Worm (Caenorhabditis elegans) whole organism, mixed stage, embryonic: ENCODE measurements around the gene hlh-1.

Experiments used
- blmp-1 ChIP-seq: fragments of 150-350 bp; optimal IDR thresholded peaks from 2 replicates; lab custom pipeline; 2014; ENCODE audit warnings: missing biosample characterization, missing genetic modification characterization
- ceh-83 ChIP-seq: fragments of 200-800 bp; sonication (Bioruptor generic); optimal IDR thresholded peaks from 2 replicates; lab custom pipeline; 2018; ENCODE audit warnings: mild to moderate bottlenecking, missing genetic modification characterization, missing compliant biosample characterization
- hlh-1 ChIP-seq: fragments of 150-350 bp; optimal IDR thresholded peaks from 2 replicates; lab custom pipeline; 2014; ENCODE audit warnings: missing biosample characterization, missing genetic modification reagents, missing genetic modification characterization
- lin-13 ChIP-seq: fragments of 150-350 bp; optimal IDR thresholded peaks from 2 replicates; lab custom pipeline; 2014; ENCODE audit warnings: missing biosample characterization, missing genetic modification characterization
- mep-1 ChIP-seq: fragments of 150-350 bp; optimal IDR thresholded peaks from 2 replicates; lab custom pipeline; 2017; ENCODE audit warnings: missing biosample characterization, missing genetic modification reagents, missing genetic modification characterization, inconsistent platforms
- nhr-12 ChIP-seq: fragments of 150-350 bp; optimal IDR thresholded peaks from 2 replicates; lab custom pipeline; 2014; ENCODE audit warnings: missing biosample characterization, missing genetic modification characterization
- nhr-237 ChIP-seq: fragments of 150-350 bp; optimal IDR thresholded peaks from 2 replicates; lab custom pipeline; 2014; ENCODE audit warnings: missing biosample characterization, missing genetic modification characterization
- nhr-28 ChIP-seq: fragments of 150-350 bp; optimal IDR thresholded peaks from 2 replicates; lab custom pipeline; 2014; ENCODE audit warnings: missing biosample characterization, missing genetic modification characterization
- nhr-76 ChIP-seq: sonication (generic microtip); optimal IDR thresholded peaks from 2 replicates; lab custom pipeline; 2017; ENCODE audit warnings: missing biosample characterization, missing genetic modification characterization
- pha-4 ChIP-seq: fragments of 150-350 bp; optimal IDR thresholded peaks from 2 replicates; lab custom pipeline; 2018; ENCODE audit warnings: missing biosample characterization, missing genetic modification reagents, missing genetic modification characterization
- sem-2 ChIP-seq: fragments of 200-800 bp; sonication (Bioruptor generic); optimal IDR thresholded peaks from 2 replicates; lab custom pipeline; 2018; ENCODE audit warnings: mild to moderate bottlenecking, missing genetic modification characterization, missing compliant biosample characterization
- sptf-1 ChIP-seq: sonication (generic microtip); optimal IDR thresholded peaks from 2 replicates; lab custom pipeline; 2017; ENCODE audit warnings: mild to moderate bottlenecking, missing genetic modification characterization, moderate library complexity, missing compliant biosample characterization
- unc-62 ChIP-seq: fragments of 150-350 bp; optimal IDR thresholded peaks from 2 replicates; lab custom pipeline; 2014; ENCODE audit warnings: missing biosample characterization, missing genetic modification reagents, missing genetic modification characterization

DNA sequence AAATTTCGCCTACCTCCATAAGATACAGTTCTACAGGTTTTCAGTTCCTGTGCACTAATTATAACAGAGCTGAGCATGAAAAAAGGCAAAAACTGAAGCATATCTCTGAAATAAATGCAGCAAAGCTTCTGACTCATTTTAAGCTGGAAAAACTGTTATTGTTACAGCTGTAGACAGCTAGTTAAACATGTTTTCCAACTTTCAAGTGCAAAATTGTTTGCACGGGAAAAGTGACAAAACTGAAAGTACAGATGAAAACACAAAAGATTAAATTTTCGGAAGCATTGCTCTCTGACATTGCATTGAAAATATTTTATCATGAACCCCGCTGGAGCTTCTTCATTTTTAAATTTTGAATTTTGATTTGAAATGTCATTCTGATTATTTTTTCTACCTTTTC, 27.6 kb upstream of the hlh-1 start, which contains the start of gene T05C1.5:
- TF ChIP-seq nhr-28 (tag; lab: Kevin White, UChicago) (no peak), nhr-237 (tag; lab: Kevin White, UChicago) (no peak), mep-1 (tag; lab: Kevin White, UChicago) (no peak), nhr-12 (no peak), sem-2 (GFP tag; lab: Kevin White, UChicago) (no peak), lin-13 (tag; lab: Kevin White, UChicago) (no peak), nhr-76 (tag; lab: Kevin White, UChicago) (no peak), unc-62 (GFP tag; lab: Kevin White, UChicago) (no peak), sptf-1 (tag; lab: Kevin White, UChicago) (no peak), blmp-1 (tag; lab: Kevin White, UChicago) (no peak), pha-4 (tag; lab: Kevin White, UChicago) (no peak), ceh-83 (GFP tag; lab: Kevin White, UChicago) (no peak), hlh-1 (tag; lab: Kevin White, UChicago) (no peak)
